Worm (Caenorhabditis elegans) whole organism, L4 larva: ENCODE data around the gene ZK682.7.

Experiments used
- D1046.2 ChIP-seq: fragments of 200-800 bp; sonication (Bioruptor generic); IDR thresholded peaks from 2 replicates; pipeline ENCODE4 v1.3.6; 2022; ENCODE audit warnings: missing genetic modification characterization, missing compliant biosample characterization
- F44E2.7 ChIP-seq: fragments of 200-800 bp; sonication (Bioruptor generic); IDR thresholded peaks from 2 replicates; pipeline ENCODE4 v2.1.2; 2022; ENCODE audit warnings: missing genetic modification characterization, missing compliant biosample characterization
- R02D3.7 ChIP-seq: fragments of 150-350 bp; sonication (generic microtip); optimal IDR thresholded peaks from 3 replicates; lab custom pipeline; 2014; ENCODE audit warnings: missing biosample characterization, missing genetic modification characterization
- T20F7.1 ChIP-seq: fragments of 200-800 bp; sonication (Bioruptor generic); optimal IDR thresholded peaks from 2 replicates; lab custom pipeline; 2018; ENCODE audit warnings: mild to moderate bottlenecking, missing genetic modification characterization, missing compliant biosample characterization
- T26A8.4 ChIP-seq: fragments of 200-800 bp; sonication (Bioruptor generic); IDR thresholded peaks from 2 replicates; pipeline ENCODE4 v1.3.6; 2022; ENCODE audit warnings: missing genetic modification characterization, missing compliant biosample characterization
- Y75B8A.6 ChIP-seq: fragments of 200-800 bp; sonication (Bioruptor generic); IDR thresholded peaks from 2 replicates; pipeline ENCODE4 v1.3.6; 2022; ENCODE audit warnings: missing genetic modification reagents, missing genetic modification characterization, missing compliant biosample characterization
- aha-1 ChIP-seq: fragments of 150-350 bp; peaks from one replicate; lab custom pipeline; 2014; ENCODE audit warnings: missing biosample characterization, missing genetic modification characterization
- attf-4 ChIP-seq: sonication (generic microtip); optimal IDR thresholded peaks from 3 replicates; lab custom pipeline; 2017; ENCODE audit warnings: missing biosample characterization, missing genetic modification characterization
- ceh-20 ChIP-seq: fragments of 200-800 bp; sonication (Bioruptor generic); IDR thresholded peaks from 2 replicates; pipeline ENCODE4 v1.3.6; 2022; ENCODE audit warnings: missing genetic modification reagents, missing genetic modification characterization, missing compliant biosample characterization
- ceh-82 ChIP-seq: sonication (generic microtip); optimal IDR thresholded peaks from 2 replicates; lab custom pipeline; 2017; ENCODE audit warnings: missing biosample characterization, missing genetic modification characterization
- daf-16 ChIP-seq, 3 experiments: sonication (generic microtip); optimal IDR thresholded peaks; 2 replicates each; lab custom pipeline; 2016 to 2017; ENCODE audit warnings: missing genetic modification characterization in 3 of 3, missing genetic modification reagents in 3 of 3, mild to moderate bottlenecking in 2 of 3, missing compliant biosample characterization in 2 of 3, missing biosample characterization in 1 of 3, moderate library complexity in 1 of 3
- daf-8 ChIP-seq: fragments of 200-800 bp; sonication (Bioruptor generic); IDR thresholded peaks from 2 replicates; pipeline ENCODE4 v1.3.6; 2022; ENCODE audit warnings: missing genetic modification characterization, missing compliant biosample characterization
- dmd-6 ChIP-seq: fragments of 200-800 bp; sonication (Bioruptor generic); IDR thresholded peaks from 2 replicates; pipeline ENCODE4 v1.3.6; 2022; ENCODE audit warnings: missing genetic modification reagents, missing genetic modification characterization, missing compliant biosample characterization
- duxl-1 ChIP-seq: sonication (generic microtip); optimal IDR thresholded peaks from 2 replicates; lab custom pipeline; 2016; ENCODE audit warnings: mild to moderate bottlenecking, missing genetic modification characterization, moderate library complexity, missing compliant biosample characterization; ENCODE audit not compliant: poor library complexity
- dve-1 ChIP-seq: sonication (generic microtip); optimal IDR thresholded peaks from 2 replicates; lab custom pipeline; 2017; ENCODE audit warnings: antibody characterized with exemption, mild to moderate bottlenecking, missing genetic modification characterization, missing compliant biosample characterization; ENCODE audit not compliant: insufficient read depth
- hlh-11 ChIP-seq: fragments of 200-800 bp; sonication (Bioruptor generic); optimal IDR thresholded peaks from 2 replicates; lab custom pipeline; 2018; ENCODE audit warnings: mild to moderate bottlenecking, missing genetic modification characterization, missing compliant biosample characterization
- hlh-30 ChIP-seq: sonication (generic microtip); optimal IDR thresholded peaks from 2 replicates; lab custom pipeline; 2017; ENCODE audit warnings: antibody characterized with exemption, mild to moderate bottlenecking, missing genetic modification characterization, missing compliant biosample characterization; ENCODE audit not compliant: insufficient read depth
- hmg-1.1 ChIP-seq: fragments of 200-800 bp; sonication (Bioruptor generic); IDR thresholded peaks from 2 replicates; pipeline ENCODE4 v1.3.6; 2022; ENCODE audit warnings: missing genetic modification reagents, missing genetic modification characterization, missing compliant biosample characterization
- jun-1 ChIP-seq: fragments of 150-350 bp; optimal IDR thresholded peaks from 2 replicates; lab custom pipeline; 2014; ENCODE audit warnings: missing biosample characterization, missing genetic modification reagents, missing genetic modification characterization
- lin-38 ChIP-seq: fragments of 200-800 bp; sonication (Bioruptor generic); IDR thresholded peaks from 2 replicates; pipeline ENCODE4 v1.3.6; 2022; ENCODE audit warnings: missing genetic modification reagents, missing genetic modification characterization, missing compliant biosample characterization
- lir-3 ChIP-seq: sonication (generic microtip); optimal IDR thresholded peaks from 2 replicates; lab custom pipeline; 2016; ENCODE audit warnings: mild to moderate bottlenecking, missing genetic modification characterization, missing compliant biosample characterization
- mdl-1 ChIP-seq, 2 experiments: fragments of 150-350 bp in 1 of 2; sonication (generic microtip) in 1 of 2; optimal IDR thresholded peaks; 2 replicates each; lab custom pipeline; 2014 to 2017; ENCODE audit warnings: missing biosample characterization in 2 of 2, missing genetic modification characterization in 2 of 2
- mep-1 ChIP-seq: fragments of 150-350 bp; sonication (generic microtip); optimal IDR thresholded peaks from 3 replicates; lab custom pipeline; 2014; ENCODE audit warnings: missing biosample characterization, missing genetic modification characterization
- mes-2 ChIP-seq: sonication (generic microtip); optimal IDR thresholded peaks from 2 replicates; lab custom pipeline; 2016; ENCODE audit warnings: missing genotype, mild to moderate bottlenecking, missing genetic modification characterization, missing compliant biosample characterization; ENCODE audit not compliant: poor library complexity, severe bottlenecking
- nhr-11 ChIP-seq: fragments of 150-350 bp; optimal IDR thresholded peaks from 2 replicates; lab custom pipeline; 2014; ENCODE audit warnings: missing biosample characterization, missing genetic modification characterization
- nhr-28 ChIP-seq: fragments of 150-350 bp; optimal IDR thresholded peaks from 2 replicates; lab custom pipeline; 2014; ENCODE audit warnings: missing biosample characterization, missing genetic modification characterization
- nhr-6 ChIP-seq: fragments of 150-350 bp; optimal IDR thresholded peaks from 2 replicates; lab custom pipeline; 2014; ENCODE audit warnings: missing biosample characterization, missing genetic modification characterization
- pha-4 ChIP-seq, 2 experiments: fragments of 150-350 bp in 1 of 2; fragments of 200-800 bp in 1 of 2; sonication (Bioruptor generic) in 1 of 2; IDR thresholded peaks in 1 of 2; optimal IDR thresholded peaks in 1 of 2; 2 replicates each; pipeline versions ENCODE4 v1.3.6 to Lab custom; 2014 to 2022; ENCODE audit warnings: missing genetic modification characterization in 2 of 2, missing genetic modification reagents in 2 of 2, missing biosample characterization in 1 of 2, missing compliant biosample characterization in 1 of 2
- php-3 ChIP-seq: fragments of 200-800 bp; sonication (Bioruptor generic); IDR thresholded peaks from 2 replicates; pipeline ENCODE4 v1.3.6; 2022; ENCODE audit warnings: missing genetic modification reagents, missing genetic modification characterization, missing compliant biosample characterization
- unc-62 ChIP-seq, 3 experiments: fragments of 150-350 bp in 1 of 3; sonication (generic microtip); optimal IDR thresholded peaks in 2 of 3; peaks in 1 of 3; 1 replicate in 1 of 3; 2 replicates in 2 of 3; lab custom pipeline; 2014 to 2017; ENCODE audit warnings: missing biosample characterization in 3 of 3, missing genetic modification characterization in 3 of 3, missing genetic modification reagents in 3 of 3, missing genotype in 1 of 3
- zip-2 ChIP-seq: fragments of 150-350 bp; optimal IDR thresholded peaks from 2 replicates; lab custom pipeline; 2014; ENCODE audit warnings: missing biosample characterization, missing genetic modification characterization

ZK682.7 gene

ce11 chrV:9334216-9334615 lies 42.3 kb upstream of the ZK682.7 start, which contains the start of gene ucp-4 (continued):
- peak; percentile 85 for TF ChIP-seq T20F7.1 (GFP tag; lab: Kevin White, UChicago)
- TF ChIP-seq daf-8 (GFP tag; lab: Robert Waterston, UW) = no peak
- peak; percentile 62; the same call in 1 of the 2 replicates for TF ChIP-seq ceh-20 (GFP tag; lab: Robert Waterston, UW)
- no peak for TF ChIP-seq zip-2 (tag; lab: Kevin White, UChicago)
- peak; percentile 4 for TF ChIP-seq nhr-28 (tag; lab: Kevin White, UChicago)
- TF ChIP-seq unc-62 (GFP tag; optimal IDR thresholded peaks at IDR 0.05 in 1 of 2; lab: Kevin White, UChicago) = peak in 1 of 2 experiments; percentile 30
- no peak for TF ChIP-seq unc-62 (tag; optimal IDR thresholded peaks at IDR 0.05; lab: Kevin White, UChicago)
- TF ChIP-seq ceh-82 = no peak
- TF ChIP-seq attf-4 = no peak
- no peak for TF ChIP-seq jun-1 (tag; lab: Kevin White, UChicago)
- TF ChIP-seq dve-1 (tag; lab: Kevin White, UChicago) = peak; percentile 8
- TF ChIP-seq hlh-11 = peak; percentile 29
- TF ChIP-seq hmg-1.1 (GFP tag; lab: Robert Waterston, UW) = no peak
- TF ChIP-seq, all 104 proteins: peak for 10

ce11 chrV:9333316-9334048 lies 41.5 kb upstream of the ZK682.7 start, which contains the start of gene acl-14:
Gene acl-14, minus strand, starts transcription at chrV:9333631.
- TF ChIP-seq mdl-1 (tag; optimal IDR thresholded peaks at IDR 0.05; lab: Kevin White, UChicago) (peak in 1 of 2 experiments; percentile 10), php-3 (no peak), D1046.2 (GFP tag; lab: Robert Waterston, UW) (no peak), lir-3 (tag; lab: Kevin White, UChicago) (no peak), R02D3.7 (no peak), aha-1 (tag; lab: Kevin White, UChicago) (peak; percentile 82), mep-1 (tag; lab: Kevin White, UChicago) (peak; percentile 13), unc-62 (GFP tag; optimal IDR thresholded peaks at IDR 0.05 in 1 of 2; lab: Kevin White, UChicago) (peak in 1 of 2 experiments; percentile 36), unc-62 (tag; optimal IDR thresholded peaks at IDR 0.05; lab: Kevin White, UChicago) (no peak), dmd-6 (GFP tag; lab: Robert Waterston, UW) (peak; percentile 31; the same call in 1 of the 2 replicates), Y75B8A.6 (GFP tag; lab: Robert Waterston, UW) (no peak), duxl-1 (tag; lab: Kevin White, UChicago) (no peak), daf-16 (GFP tag; optimal IDR thresholded peaks at IDR 0.05; lab: Kevin White, UChicago) (no peak), daf-16 (tag; optimal IDR thresholded peaks at IDR 0.05; lab: Kevin White, UChicago) (peak; percentile 34), nhr-28 (tag; lab: Kevin White, UChicago) (peak; percentile 64), lin-38 (GFP tag; lab: Robert Waterston, UW) (no peak), hlh-30 (tag; lab: Kevin White, UChicago) (peak; percentile 30), nhr-6 (no peak), mes-2 (tag; lab: Kevin White, UChicago) (peak; percentile 28)

DNA sequence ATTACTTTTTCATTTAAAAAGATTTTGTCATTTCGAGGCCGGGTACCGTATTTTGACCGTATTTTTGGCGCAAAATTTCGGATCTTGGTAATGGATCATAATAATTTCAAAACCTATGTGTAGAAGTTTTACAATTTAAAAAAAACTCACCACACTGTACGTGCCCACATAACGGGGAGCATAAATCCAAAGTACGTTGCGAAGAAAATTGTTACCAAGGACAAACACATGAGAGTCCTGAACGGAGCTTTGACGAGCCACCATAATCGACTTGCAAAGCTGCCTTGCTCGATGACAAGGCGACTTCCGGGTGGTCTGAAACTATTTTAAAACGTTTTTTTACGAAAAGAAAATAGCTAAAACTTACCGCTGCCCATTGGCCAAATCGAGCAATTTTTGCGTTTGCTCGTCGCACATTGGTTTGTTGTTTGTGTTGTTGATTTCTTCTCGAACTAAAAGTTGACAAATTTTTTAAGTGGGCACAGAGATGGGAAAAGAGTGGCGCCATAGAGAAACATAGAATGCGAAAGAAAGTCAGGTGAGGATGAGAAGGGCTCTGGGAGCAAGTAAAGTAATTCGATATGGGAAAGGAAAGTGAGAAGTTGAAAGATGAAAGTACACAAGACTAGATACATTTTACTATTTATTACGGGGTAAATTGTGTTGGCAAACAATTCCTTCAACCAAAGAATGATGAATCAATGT lies 40.8 kb upstream of the ZK682.7 start:
- no peak for TF ChIP-seq pha-4 (GFP tag; IDR thresholded peaks at IDR 0.05; lab: Robert Waterston, UW)
- peak; percentile 77 for TF ChIP-seq pha-4 (tag; optimal IDR thresholded peaks at IDR 0.05; lab: Kevin White, UChicago)
- peak; percentile 95 for TF ChIP-seq aha-1 (tag; lab: Kevin White, UChicago)
- TF ChIP-seq unc-62 (GFP tag; optimal IDR thresholded peaks at IDR 0.05 in 1 of 2; lab: Kevin White, UChicago) = peak in 1 of 2 experiments; percentile 37
- TF ChIP-seq unc-62 (tag; optimal IDR thresholded peaks at IDR 0.05; lab: Kevin White, UChicago) = no peak
- TF ChIP-seq daf-16 (GFP tag; optimal IDR thresholded peaks at IDR 0.05; lab: Kevin White, UChicago) = no peak
- TF ChIP-seq daf-16 (tag; optimal IDR thresholded peaks at IDR 0.05; lab: Kevin White, UChicago) = peak; percentile 40
- TF ChIP-seq dmd-6 (GFP tag; lab: Robert Waterston, UW) = peak; percentile 29
- no peak for TF ChIP-seq F44E2.7
- TF ChIP-seq nhr-11 (tag; lab: Kevin White, UChicago) = peak; percentile 20
- no peak for TF ChIP-seq T26A8.4 (GFP tag; lab: Robert Waterston, UW)
- TF ChIP-seq nhr-28 (tag; lab: Kevin White, UChicago) = peak; percentile 3
- TF ChIP-seq, all 104 proteins: peak for 7
